Fruit fly (Drosophila melanogaster) whole organism, embryonic: ENCODE measurements around the gene CG46460.
A peak's percentile ranks its signal among the peaks of the same experiment; 100 is the strongest.

Source experiments
- Antp ChIP-seq: fragments of 200-800 bp; sonication (Bioruptor generic); optimal IDR thresholded peaks from 3 replicates; lab custom pipeline; 2016; ENCODE audit warnings: missing biosample characterization, missing genetic modification characterization
- CG10274 ChIP-seq: fragments of 200-800 bp; sonication (Bioruptor generic); optimal IDR thresholded peaks from 3 replicates; lab custom pipeline; 2017; ENCODE audit warnings: missing biosample characterization, mild to moderate bottlenecking, missing genetic modification characterization
- CG10543 ChIP-seq: fragments of 200-800 bp; sonication (Bioruptor generic); optimal IDR thresholded peaks from 3 replicates; lab custom pipeline; 2017; ENCODE audit warnings: missing biosample characterization, mild to moderate bottlenecking, missing genetic modification characterization, moderate library complexity
- CG10959 ChIP-seq: fragments of 200-800 bp; sonication (Bioruptor generic); IDR thresholded peaks from 2 replicates; pipeline ENCODE4 v1.3.6; 2022; ENCODE audit warnings: missing biosample characterization, missing genetic modification characterization
- CG11085 ChIP-seq: fragments of 200-800 bp; sonication (Bioruptor generic); IDR thresholded peaks from 2 replicates; pipeline ENCODE4 v1.3.6; 2022; ENCODE audit warnings: missing biosample characterization, missing genetic modification characterization
- CG11723 ChIP-seq: fragments of 200-800 bp; sonication (Bioruptor generic); optimal IDR thresholded peaks from 2 replicates; lab custom pipeline; 2017; ENCODE audit warnings: missing biosample characterization, mild to moderate bottlenecking, missing genetic modification characterization
- CG12104 ChIP-seq: fragments of 200-800 bp; sonication (Bioruptor generic); optimal IDR thresholded peaks from 3 replicates; lab custom pipeline; 2016; ENCODE audit warnings: missing biosample characterization, missing genetic modification characterization
- CG12219 ChIP-seq: fragments of 200-800 bp; sonication (Bioruptor generic); optimal IDR thresholded peaks from 3 replicates; lab custom pipeline; 2018; ENCODE audit warnings: missing biosample characterization, mild to moderate bottlenecking, missing genetic modification characterization
- CG12391 ChIP-seq: fragments of 200-800 bp; sonication (Bioruptor generic); optimal IDR thresholded peaks from 3 replicates; lab custom pipeline; 2018; ENCODE audit warnings: missing biosample characterization, mild to moderate bottlenecking, missing genetic modification characterization, moderate library complexity
- CG12769 ChIP-seq: fragments of 200-800 bp; sonication (Bioruptor generic); optimal IDR thresholded peaks from 2 replicates; lab custom pipeline; 2019; ENCODE audit warnings: missing biosample characterization, mild to moderate bottlenecking, missing genetic modification characterization, moderate library complexity
- CG13287 ChIP-seq: fragments of 200-800 bp; sonication (Bioruptor generic); IDR thresholded peaks from 2 replicates; pipeline ENCODE4 v1.3.6; 2022; ENCODE audit warnings: missing biosample characterization, missing genetic modification characterization; ENCODE audit not compliant: partially characterized antibody
- CG13296 ChIP-seq: fragments of 200-800 bp; sonication (Bioruptor generic); optimal IDR thresholded peaks from 3 replicates; lab custom pipeline; 2018; ENCODE audit warnings: missing biosample characterization, mild to moderate bottlenecking, missing genetic modification characterization
- CG14710 ChIP-seq: fragments of 200-800 bp; sonication (Bioruptor generic); optimal IDR thresholded peaks from 3 replicates; lab custom pipeline; 2019; ENCODE audit warnings: missing biosample characterization, mild to moderate bottlenecking, missing genetic modification characterization, moderate library complexity
- CG2129 ChIP-seq: fragments of 200-800 bp; sonication (Bioruptor generic); IDR thresholded peaks from 2 replicates; pipeline ENCODE4 v1.3.6; 2022; ENCODE audit warnings: missing biosample characterization, missing genetic modification characterization; ENCODE audit not compliant: partially characterized antibody
- CG2678 ChIP-seq: fragments of 200-800 bp; sonication (Bioruptor generic); optimal IDR thresholded peaks from 3 replicates; lab custom pipeline; 2019; ENCODE audit warnings: missing biosample characterization, mild to moderate bottlenecking, missing genetic modification characterization, moderate library complexity
- CG32767 ChIP-seq: fragments of 200-800 bp; sonication (Bioruptor generic); IDR thresholded peaks from 2 replicates; pipeline ENCODE4 v1.3.6; 2022; ENCODE audit warnings: missing biosample characterization, missing genetic modification characterization
- CG4282 ChIP-seq: fragments of 200-800 bp; sonication (Bioruptor generic); optimal IDR thresholded peaks from 2 replicates; lab custom pipeline; 2016; ENCODE audit warnings: missing biosample characterization, missing genetic modification characterization
- CG4730 ChIP-seq: fragments of 200-800 bp; sonication (Bioruptor generic); IDR thresholded peaks from 2 replicates; pipeline ENCODE4 v1.3.6; 2022; ENCODE audit warnings: missing biosample characterization, missing genetic modification characterization
- CG7271 ChIP-seq: fragments of 200-800 bp; sonication (Bioruptor generic); optimal IDR thresholded peaks from 2 replicates; lab custom pipeline; 2018; ENCODE audit warnings: missing biosample characterization, mild to moderate bottlenecking, missing genetic modification characterization, moderate library complexity
- CG7928 ChIP-seq: fragments of 200-800 bp; sonication (Bioruptor generic); optimal IDR thresholded peaks from 2 replicates; lab custom pipeline; 2017; ENCODE audit warnings: missing biosample characterization, mild to moderate bottlenecking, missing genetic modification characterization
- CG8359 ChIP-seq: fragments of 200-800 bp; sonication (Bioruptor generic); optimal IDR thresholded peaks from 2 replicates; lab custom pipeline; 2017; ENCODE audit warnings: missing biosample characterization, mild to moderate bottlenecking, missing genetic modification characterization, borderline replicate concordance
- CG9727 ChIP-seq: fragments of 200-800 bp; sonication (Bioruptor generic); optimal IDR thresholded peaks from 3 replicates; lab custom pipeline; 2017; ENCODE audit warnings: missing biosample characterization, mild to moderate bottlenecking, missing genetic modification characterization
- CG9817 ChIP-seq: fragments of 200-800 bp; sonication (Bioruptor generic); optimal IDR thresholded peaks from 2 replicates; lab custom pipeline; 2018; ENCODE audit warnings: missing biosample characterization, mild to moderate bottlenecking, missing genetic modification characterization, moderate library complexity
- CTCF ChIP-seq: fragments of 200-800 bp; sonication (Bioruptor generic); optimal IDR thresholded peaks from 2 replicates; lab custom pipeline; 2017; ENCODE audit warnings: missing biosample characterization, mild to moderate bottlenecking, missing genetic modification characterization, moderate library complexity
- Eip74EF ChIP-seq, 2 experiments: fragments of 200-800 bp in 1 of 2; fragments of >200 bp in 1 of 2; sonication (Bioruptor generic) in 1 of 2; optimal IDR thresholded peaks; 2 replicates each; lab custom pipeline; 2017 to 2019; ENCODE audit warnings: missing biosample characterization in 2 of 2, missing genetic modification characterization in 2 of 2, mild to moderate bottlenecking in 1 of 2, moderate library complexity in 1 of 2
- HLH4C ChIP-seq: fragments of 200-800 bp; sonication (Bioruptor generic); IDR thresholded peaks from 3 replicates; pipeline ENCODE4 v1.3.6; 2022; ENCODE audit warnings: missing biosample characterization, missing genetic modification characterization; ENCODE audit not compliant: partially characterized antibody
- Hr3 ChIP-seq: fragments of 200-800 bp; sonication (Bioruptor generic); optimal IDR thresholded peaks from 3 replicates; lab custom pipeline; 2016; ENCODE audit warnings: missing biosample characterization, missing genetic modification characterization
- Hr51 ChIP-seq, 2 experiments: fragments of 200-800 bp; sonication (Bioruptor generic); optimal IDR thresholded peaks; 2 replicates in 1 of 2; 3 replicates in 1 of 2; lab custom pipeline; 2016 to 2018; ENCODE audit warnings: missing biosample characterization in 2 of 2, missing genetic modification characterization in 2 of 2, mild to moderate bottlenecking in 1 of 2, moderate library complexity in 1 of 2
- Lhr ChIP-seq: fragments of 200-800 bp; sonication (Bioruptor generic); optimal IDR thresholded peaks from 3 replicates; lab custom pipeline; 2017; ENCODE audit warnings: mild to moderate bottlenecking, missing biosample characterization, missing genetic modification reagents, missing genetic modification characterization
- NC2β ChIP-seq: fragments of 200-800 bp; sonication (Bioruptor generic); optimal IDR thresholded peaks from 2 replicates; lab custom pipeline; 2016; ENCODE audit warnings: missing biosample characterization, missing genetic modification characterization
- Side ChIP-seq: fragments of 200-800 bp; sonication (Bioruptor generic); optimal IDR thresholded peaks from 2 replicates; lab custom pipeline; 2016; ENCODE audit warnings: missing biosample characterization, missing genetic modification characterization
- Usf ChIP-seq: fragments of 200-800 bp; sonication (Bioruptor generic); optimal IDR thresholded peaks from 2 replicates; lab custom pipeline; 2017; ENCODE audit warnings: missing genotype, missing biosample characterization, missing genetic modification characterization
- abd-A ChIP-seq: fragments of 200-800 bp; sonication (Bioruptor generic); optimal IDR thresholded peaks from 3 replicates; lab custom pipeline; 2019; ENCODE audit warnings: missing biosample characterization, mild to moderate bottlenecking, missing genetic modification characterization, moderate library complexity
- ac ChIP-seq: fragments of 200-800 bp; sonication (Bioruptor generic); optimal IDR thresholded peaks from 3 replicates; lab custom pipeline; 2017; ENCODE audit warnings: missing biosample characterization, mild to moderate bottlenecking, missing genetic modification characterization
- bbx ChIP-seq: fragments of 200-800 bp; sonication (Bioruptor generic); IDR thresholded peaks from 2 replicates; pipeline ENCODE4 v1.3.6; 2022; ENCODE audit warnings: missing biosample characterization, missing genetic modification characterization; ENCODE audit not compliant: partially characterized antibody
- bcd ChIP-seq: fragments of 200-800 bp; sonication (Bioruptor generic); optimal IDR thresholded peaks from 2 replicates; lab custom pipeline; 2017; ENCODE audit warnings: missing biosample characterization, mild to moderate bottlenecking, missing genetic modification characterization
- bowl ChIP-seq: fragments of 200-800 bp; sonication (Bioruptor generic); IDR thresholded peaks from 2 replicates; pipeline ENCODE4 v1.3.6; 2022; ENCODE audit warnings: missing biosample characterization, missing genetic modification characterization
- cg ChIP-seq: fragments of 200-800 bp; sonication (Bioruptor generic); optimal IDR thresholded peaks from 3 replicates; lab custom pipeline; 2019; ENCODE audit warnings: missing biosample characterization, mild to moderate bottlenecking, missing genetic modification characterization, moderate library complexity
- da ChIP-seq: fragments of 200-800 bp; sonication (Bioruptor generic); optimal IDR thresholded peaks from 2 replicates; lab custom pipeline; 2016; ENCODE audit warnings: missing biosample characterization, missing genetic modification characterization
- emc ChIP-seq: fragments of 200-800 bp; sonication (Bioruptor generic); optimal IDR thresholded peaks from 2 replicates; lab custom pipeline; 2016; ENCODE audit warnings: missing biosample characterization, missing genetic modification characterization
- esg ChIP-seq: fragments of 200-800 bp; sonication (Bioruptor generic); conservative IDR thresholded peaks from 2 replicates; pipeline ENCODE4 v1.3.6; 2022; ENCODE audit warnings: missing biosample characterization, missing genetic modification characterization
- fu2 ChIP-seq: fragments of 200-800 bp; sonication (Bioruptor generic); optimal IDR thresholded peaks from 2 replicates; lab custom pipeline; 2016; ENCODE audit warnings: missing biosample characterization, missing genetic modification characterization
- ind ChIP-seq: fragments of 200-800 bp; sonication (Bioruptor generic); optimal IDR thresholded peaks from 3 replicates; lab custom pipeline; 2016; ENCODE audit warnings: missing biosample characterization, missing genetic modification characterization
- jing ChIP-seq: fragments of 200-800 bp; sonication (Bioruptor generic); optimal IDR thresholded peaks from 2 replicates; lab custom pipeline; 2018; ENCODE audit warnings: missing biosample characterization, mild to moderate bottlenecking, missing genetic modification characterization
- mirr ChIP-seq: fragments of 200-800 bp; sonication (Bioruptor generic); optimal IDR thresholded peaks from 3 replicates; lab custom pipeline; 2018; ENCODE audit warnings: missing biosample characterization, mild to moderate bottlenecking, missing genetic modification characterization
- pnt ChIP-seq: fragments of 200-800 bp; sonication (Bioruptor generic); optimal IDR thresholded peaks from 3 replicates; lab custom pipeline; 2016; ENCODE audit warnings: missing biosample characterization, missing genetic modification characterization
- repo ChIP-seq: fragments of 200-800 bp; sonication (Bioruptor generic); optimal IDR thresholded peaks from 2 replicates; lab custom pipeline; 2016; ENCODE audit warnings: missing biosample characterization, missing genetic modification characterization
- shn ChIP-seq: fragments of 200-800 bp; sonication (Bioruptor generic); optimal IDR thresholded peaks from 3 replicates; lab custom pipeline; 2016; ENCODE audit warnings: missing biosample characterization, missing genetic modification characterization
- sqz ChIP-seq: fragments of 200-800 bp; sonication (Bioruptor generic); optimal IDR thresholded peaks from 3 replicates; lab custom pipeline; 2018; ENCODE audit warnings: missing biosample characterization, mild to moderate bottlenecking, missing genetic modification characterization
- zen ChIP-seq: fragments of 200-800 bp; sonication (Bioruptor generic); optimal IDR thresholded peaks from 3 replicates; lab custom pipeline; 2018; ENCODE audit warnings: missing biosample characterization, mild to moderate bottlenecking, missing genetic modification characterization, moderate library complexity

CG46460 gene

dm6 chr3L:4254301-4254834 lies 27.3 kb upstream of the CG46460 start, which contains the start of the genes ago and CG1265 (continued):
- TF ChIP-seq fu2 (GFP tag; lab: Kevin White, UChicago) = no peak
- TF ChIP-seq da (GFP tag; lab: Kevin White, UChicago) = no peak
- TF ChIP-seq Hr3 (GFP tag; lab: Kevin White, UChicago) = peak; percentile 47
- TF ChIP-seq emc = no peak
- TF ChIP-seq CG7928 (GFP tag; lab: Kevin White, UChicago) = no peak
- TF ChIP-seq CG2129 (GFP tag; lab: Robert Waterston, UW) = 0 out of 2 replicates have a peak, but pooled peaks have one; percentile 11
- TF ChIP-seq CTCF (GFP tag; lab: Kevin White, UChicago) = no peak
- no peak for TF ChIP-seq CG4282 (GFP tag; lab: Kevin White, UChicago)
- TF ChIP-seq Side (GFP tag; lab: Kevin White, UChicago) = no peak
- no peak for TF ChIP-seq CG7271 (tag; lab: Kevin White, UChicago)
- no peak for TF ChIP-seq CG32767 (GFP tag; lab: Robert Waterston, UW)
- no peak for TF ChIP-seq CG13287 (GFP tag; lab: Robert Waterston, UW)
- TF ChIP-seq ac (GFP tag; lab: Kevin White, UChicago) = no peak
- TF ChIP-seq abd-A (tag; lab: Kevin White, UChicago) = no peak
- TF ChIP-seq Lhr (GFP tag; lab: Kevin White, UChicago) = no peak
- peak; percentile 12 for TF ChIP-seq zen (tag; lab: Kevin White, UChicago)
- no peak for TF ChIP-seq Eip74EF (GFP tag; optimal IDR thresholded peaks at IDR 0.05; lab: Kevin White, UChicago)
- TF ChIP-seq CG12219 (GFP tag; lab: Kevin White, UChicago) = no peak
- peak; percentile 54 for TF ChIP-seq CG12104
- TF ChIP-seq CG11723 = no peak
- TF ChIP-seq CG10543 (GFP tag; lab: Kevin White, UChicago) = peak; percentile 80
- TF ChIP-seq Antp (GFP tag; lab: Kevin White, UChicago) = no peak
- 0 out of 2 replicates have a peak, but pooled peaks have one; percentile 6 for TF ChIP-seq CG11085 (GFP tag; lab: Robert Waterston, UW)
- no peak for TF ChIP-seq jing
- TF ChIP-seq mirr (GFP tag; lab: Kevin White, UChicago) = peak; percentile 33
- no peak for TF ChIP-seq pnt (GFP tag; lab: Kevin White, UChicago)
- TF ChIP-seq esg (GFP tag; lab: Robert Waterston, UW) = 0 out of 2 replicates have a peak, but pooled peaks have one; percentile 7
- TF ChIP-seq CG4730 (GFP tag; lab: Robert Waterston, UW) = no peak
- no peak for TF ChIP-seq bowl
- no peak for TF ChIP-seq CG10959 (GFP tag; lab: Robert Waterston, UW)
- TF ChIP-seq HLH4C (GFP tag; lab: Robert Waterston, UW) = no peak
- no peak for TF ChIP-seq CG10274 (GFP tag; lab: Kevin White, UChicago)
- TF ChIP-seq cg (GFP tag; lab: Kevin White, UChicago) = no peak
- peak in 1 of 2 experiments; percentile 55 for TF ChIP-seq Hr51 (GFP tag; optimal IDR thresholded peaks at IDR 0.05; lab: Kevin White, UChicago)
- TF ChIP-seq CG13296 (GFP tag; lab: Kevin White, UChicago) = peak; percentile 40
- TF ChIP-seq bcd (GFP tag; lab: Kevin White, UChicago) = peak; percentile 34
- TF ChIP-seq Usf = peak; percentile 37
- TF ChIP-seq repo (GFP tag; lab: Kevin White, UChicago) = no peak
- TF ChIP-seq CG12769 = no peak
- TF ChIP-seq CG14710 = peak; percentile 99
- TF ChIP-seq CG8359 (GFP tag; lab: Kevin White, UChicago) = no peak
- no peak for TF ChIP-seq bbx (GFP tag; lab: Robert Waterston, UW)
- peak; percentile 28 for TF ChIP-seq ind (GFP tag; lab: Kevin White, UChicago)
- peak; percentile 53 for TF ChIP-seq sqz (GFP tag; lab: Kevin White, UChicago)
- TF ChIP-seq CG12391 = peak; percentile 54
- TF ChIP-seq NC2β (GFP tag; lab: Kevin White, UChicago) = no peak
- TF ChIP-seq shn = no peak
- TF ChIP-seq CG9727 (GFP tag; lab: Kevin White, UChicago) = peak; percentile 53
- peak; percentile 61 for TF ChIP-seq CG9817
- peak; percentile 54 for TF ChIP-seq CG2678 (tag; lab: Kevin White, UChicago)
